Worm (Caenorhabditis elegans) whole organism, midembryonic: Measurements from ENCODE around the gene abu-2.

ENCODE experiments used
- T22C8.4 ChIP-seq: fragments of 200-800 bp; sonication (Bioruptor generic); IDR thresholded peaks from 2 replicates; pipeline ENCODE4 v1.3.6; 2022; ENCODE audit warnings: missing genetic modification characterization, missing compliant biosample characterization
- cog-1 ChIP-seq: sonication (generic microtip); optimal IDR thresholded peaks from 2 replicates; lab custom pipeline; 2016; ENCODE audit warnings: missing genetic modification characterization, missing compliant biosample characterization
- flt-1 ChIP-seq: fragments of 200-800 bp; sonication (Bioruptor generic); IDR thresholded peaks from 2 replicates; pipeline ENCODE4 v1.3.6; 2022; ENCODE audit warnings: missing genetic modification characterization, missing compliant biosample characterization
- klf-2 ChIP-seq: fragments of 200-800 bp; sonication (Bioruptor generic); conservative IDR thresholded peaks from 2 replicates; pipeline ENCODE4 v1.3.6; 2022; ENCODE audit warnings: missing genetic modification reagents, missing genetic modification characterization, missing compliant biosample characterization
- med-1 ChIP-seq: sonication (generic microtip); optimal IDR thresholded peaks from 2 replicates; lab custom pipeline; 2017; ENCODE audit warnings: missing genetic modification characterization, mild to moderate bottlenecking, missing compliant biosample characterization, antibody characterized with exemption, missing genetic modification reagents; ENCODE audit not compliant: insufficient read depth
- ref-1 ChIP-seq: fragments of 200-800 bp; sonication (Bioruptor generic); conservative IDR thresholded peaks from 2 replicates; pipeline ENCODE4 v1.3.6; 2022; ENCODE audit warnings: missing genetic modification reagents, missing genetic modification characterization, missing compliant biosample characterization
- tab-1 ChIP-seq: fragments of 200-800 bp; sonication (Bioruptor generic); IDR thresholded peaks from 2 replicates; pipeline ENCODE4 v1.3.6; 2022; ENCODE audit warnings: missing genetic modification characterization, missing compliant biosample characterization
- ztf-23 ChIP-seq: fragments of 200-800 bp; sonication (Bioruptor generic); IDR thresholded peaks from 2 replicates; pipeline ENCODE4 v1.3.6; 2022; ENCODE audit warnings: missing genetic modification reagents, missing genetic modification characterization, missing compliant biosample characterization
- ztf-29 ChIP-seq: fragments of 200-800 bp; sonication (Bioruptor generic); IDR thresholded peaks from 2 replicates; pipeline ENCODE4 v1.3.6; 2022; ENCODE audit warnings: missing genetic modification reagents, missing genetic modification characterization, missing compliant biosample characterization

The abu-2 gene

ce11 chrX:1371688-1372087, 38.8 kb downstream of the abu-2 start, which contains the start of gene fbxa-190:
Gene fbxa-190 (plus strand): TSS chrX:1372012.
- TF ChIP-seq ztf-23 (GFP tag; lab: Robert Waterston, UW) (no peak), T22C8.4 (GFP tag; lab: Robert Waterston, UW) (no peak), tab-1 (no peak), ref-1 (GFP tag; lab: Robert Waterston, UW) (no peak)

ce11 chrX:1370736-1371281, 39.6 kb downstream of the abu-2 start, which contains the start of gene F56C3.7:
Gene F56C3.7 (minus strand): TSS chrX:1370786.
- no peak for TF ChIP-seq flt-1 (GFP tag; lab: Robert Waterston, UW)
- no peak for TF ChIP-seq cog-1 (tag; lab: Kevin White, UChicago)
- no peak for TF ChIP-seq ztf-29 (GFP tag; lab: Robert Waterston, UW)
- no peak for TF ChIP-seq T22C8.4 (GFP tag; lab: Robert Waterston, UW)
- no peak for TF ChIP-seq ref-1 (GFP tag; lab: Robert Waterston, UW)
- TF ChIP-seq klf-2 (GFP tag; lab: Robert Waterston, UW) = no peak
- TF ChIP-seq tab-1 = no peak
- TF ChIP-seq ztf-23 (GFP tag; lab: Robert Waterston, UW) = no peak
- TF ChIP-seq med-1 (GFP tag; lab: Kevin White, UChicago) = no peak

- TF ChIP-seq ztf-29 (GFP tag; lab: Robert Waterston, UW) (no peak), T22C8.4 (GFP tag; lab: Robert Waterston, UW) (no peak), ref-1 (GFP tag; lab: Robert Waterston, UW) (no peak), ztf-23 (GFP tag; lab: Robert Waterston, UW) (no peak), klf-2 (GFP tag; lab: Robert Waterston, UW) (no peak), tab-1 (no peak), cog-1 (tag; lab: Kevin White, UChicago) (no peak), med-1 (GFP tag; lab: Kevin White, UChicago) (no peak), flt-1 (GFP tag; lab: Robert Waterston, UW) (no peak)
Observed at ce11 chrX:1367416-1367815, 43.0 kb downstream of the abu-2 start, which contains the start of gene dgn-2. Gene dgn-2 (minus strand): TSS chrX:1367516.

ce11 chrX:1360631-1361030, 49.8 kb downstream of the abu-2 start, which contains the start of gene F56C3.4:
Gene F56C3.4 (minus strand): TSS chrX:1360731.
- TF ChIP-seq klf-2 (GFP tag; lab: Robert Waterston, UW) = no peak
- no peak for TF ChIP-seq T22C8.4 (GFP tag; lab: Robert Waterston, UW)
- no peak for TF ChIP-seq ztf-23 (GFP tag; lab: Robert Waterston, UW)
- TF ChIP-seq tab-1 = no peak
- TF ChIP-seq ref-1 (GFP tag; lab: Robert Waterston, UW) = no peak
- no peak for TF ChIP-seq cog-1 (tag; lab: Kevin White, UChicago)
- no peak for TF ChIP-seq ztf-29 (GFP tag; lab: Robert Waterston, UW)
- no peak for TF ChIP-seq flt-1 (GFP tag; lab: Robert Waterston, UW)
- TF ChIP-seq med-1 (GFP tag; lab: Kevin White, UChicago) = no peak
